Fruit fly (Drosophila melanogaster): ENCODE results near the gene deltaCOP.

deltaCOP gene

DNA sequence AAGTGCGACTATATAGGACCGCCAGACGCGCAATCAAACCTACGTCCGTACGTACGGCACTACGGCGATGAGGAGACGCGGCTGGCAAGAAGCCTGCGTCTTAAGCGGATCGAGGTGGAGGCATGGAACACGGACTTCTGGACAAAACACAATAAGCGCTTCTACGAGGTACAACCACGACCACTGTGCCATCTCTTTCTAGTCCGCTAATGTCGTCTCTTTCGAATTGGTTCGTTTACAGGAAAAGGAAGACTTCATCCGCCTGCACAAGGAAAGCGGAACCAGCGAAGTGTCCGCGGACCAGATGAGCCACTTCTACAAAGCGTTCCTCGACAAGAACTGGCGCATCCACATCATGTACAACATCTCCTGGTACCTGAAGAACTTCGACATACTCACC lies 19.2 kb upstream of the deltaCOP start:
- no peak for TF ChIP-seq gl (tag; optimal IDR thresholded peaks at IDR 0.05)
- no peak for TF ChIP-seq CG32121 (GFP tag; IDR thresholded peaks at IDR 0.05)
- no peak for TF ChIP-seq CG15710 (tag; optimal IDR thresholded peaks at IDR 0.05)
- no peak for TF ChIP-seq Snoo (tag; optimal IDR thresholded peaks at IDR 0.05)
- TF ChIP-seq fd96Ca (GFP tag; IDR thresholded peaks at IDR 0.05) = no peak
- TF ChIP-seq rn (GFP tag; IDR thresholded peaks at IDR 0.05) = no peak
- TF ChIP-seq CG12605 (GFP tag; IDR thresholded peaks at IDR 0.05) = no peak
- TF ChIP-seq CG14655 (GFP tag; optimal IDR thresholded peaks at IDR 0.05) = no peak
- TF ChIP-seq CG9948 (tag; optimal IDR thresholded peaks at IDR 0.05) = no peak
- no peak for TF ChIP-seq Pif1B (GFP tag; optimal IDR thresholded peaks at IDR 0.05)
- TF ChIP-seq Pif1A (GFP tag; optimal IDR thresholded peaks at IDR 0.05) = no peak
- no peak for TF ChIP-seq CG34367 (tag; optimal IDR thresholded peaks at IDR 0.05)
- TF ChIP-seq CG8159 (tag; optimal IDR thresholded peaks at IDR 0.05) = no peak

DNA sequence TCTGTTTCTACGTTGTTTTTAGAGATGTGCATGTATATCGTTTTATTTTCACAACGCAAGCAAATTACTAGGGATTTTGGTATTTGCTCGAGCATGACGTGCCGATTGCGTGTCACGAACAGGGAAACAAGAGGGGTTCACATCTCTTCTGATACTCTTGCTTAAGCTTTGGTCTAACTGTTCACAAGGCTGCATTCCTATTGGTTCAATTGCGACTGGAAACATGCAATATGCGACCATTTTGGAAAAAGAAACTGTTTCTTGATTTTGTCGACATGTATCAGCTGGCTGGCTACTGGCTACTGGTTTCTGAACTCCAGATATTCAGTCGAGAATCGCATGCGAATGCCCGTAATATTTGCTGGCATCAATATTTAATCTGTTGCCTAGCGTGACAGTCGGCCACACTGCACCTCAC lies 18.6 kb upstream of the deltaCOP start, which contains the start of gene Coa8:
Coa8 (plus strand) TSS at position 144 of the 418 bp plus-strand sequence.
- TF ChIP-seq D1 (tag; optimal IDR thresholded peaks at IDR 0.05) = no peak
- no peak for TF ChIP-seq rn (GFP tag; IDR thresholded peaks at IDR 0.05)
- TF ChIP-seq gl (tag; optimal IDR thresholded peaks at IDR 0.05) = no peak
- TF ChIP-seq Pif1B (GFP tag; optimal IDR thresholded peaks at IDR 0.05) = no peak
- TF ChIP-seq CG34367 (tag; optimal IDR thresholded peaks at IDR 0.05) = peak; percentile 32
- no peak; the same call in 1 of the 2 replicates for TF ChIP-seq CG32121 (GFP tag; IDR thresholded peaks at IDR 0.05)
- TF ChIP-seq CG8301 (tag; optimal IDR thresholded peaks at IDR 0.05) = no peak
- TF ChIP-seq EcR (GFP tag; optimal IDR thresholded peaks at IDR 0.05) = no peak
- peak; percentile 67; the same call in 2 of the 3 replicates for TF ChIP-seq CG4496 (GFP tag; IDR thresholded peaks at IDR 0.05)
- TF ChIP-seq CG15710 (tag; optimal IDR thresholded peaks at IDR 0.05) = peak; percentile 35
- TF ChIP-seq CG9948 (tag; optimal IDR thresholded peaks at IDR 0.05) = no peak
- peak; percentile 35 for TF ChIP-seq CG8159 (tag; optimal IDR thresholded peaks at IDR 0.05)
- TF ChIP-seq Pif1A (GFP tag; optimal IDR thresholded peaks at IDR 0.05) = no peak
- no peak for TF ChIP-seq CG10348 (GFP tag; IDR thresholded peaks at IDR 0.05)
- peak; percentile 12 for TF ChIP-seq Snoo (tag; optimal IDR thresholded peaks at IDR 0.05)
- TF ChIP-seq CG13204 (GFP tag; optimal IDR thresholded peaks at IDR 0.05) = no peak
- TF ChIP-seq fd96Ca (GFP tag; IDR thresholded peaks at IDR 0.05) = peak; percentile 51; the same call in 2 of the 3 replicates
- no peak for TF ChIP-seq CG14655 (GFP tag; optimal IDR thresholded peaks at IDR 0.05)
- TF ChIP-seq CG12605 (GFP tag; IDR thresholded peaks at IDR 0.05) = 0 out of 2 replicates have a peak, but pooled peaks have one; percentile 13
- no peak for TF ChIP-seq CG17806 (tag; optimal IDR thresholded peaks at IDR 0.05)
- peak; percentile 35 for TF ChIP-seq Ets98B (GFP tag; IDR thresholded peaks at IDR 0.05)

DNA sequence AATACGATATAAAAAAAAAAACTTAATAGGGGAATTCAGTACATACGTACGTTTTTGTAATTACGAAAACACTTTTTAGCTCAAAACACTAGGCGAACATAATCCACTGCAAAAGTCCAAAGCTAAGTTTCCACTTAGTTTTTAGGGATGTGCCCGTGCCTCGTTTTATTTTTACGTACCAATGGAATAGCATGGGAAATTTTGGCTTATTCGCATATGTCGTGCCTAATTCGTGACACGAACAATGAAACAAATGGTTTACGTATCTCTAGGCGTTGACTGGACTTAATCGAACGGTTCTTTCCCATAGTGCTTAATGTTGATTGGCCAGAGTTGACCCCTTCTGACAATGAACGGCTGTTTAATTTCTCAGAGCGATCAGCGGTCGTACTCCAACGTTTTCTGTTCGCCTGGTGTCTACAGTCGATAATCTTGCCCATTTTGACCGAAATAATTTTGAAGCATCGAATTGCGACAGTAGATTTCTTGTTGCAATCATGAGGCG lies 18.1 kb upstream of the deltaCOP start, which contains the start of gene CG14818:
CG14818 (minus strand) TSS at position 169 of the 505 bp plus-strand sequence.
- TF ChIP-seq gl (tag; optimal IDR thresholded peaks at IDR 0.05) = no peak
- peak; percentile 17; the same call in 1 of the 2 replicates for TF ChIP-seq Ets98B (GFP tag; IDR thresholded peaks at IDR 0.05)
- no peak for TF ChIP-seq CG14655 (GFP tag; optimal IDR thresholded peaks at IDR 0.05)
- peak; percentile 71 for TF ChIP-seq fd96Ca (GFP tag; IDR thresholded peaks at IDR 0.05)
- TF ChIP-seq Snoo (tag; optimal IDR thresholded peaks at IDR 0.05) = peak; percentile 49
- peak; percentile 33 for TF ChIP-seq CG17806 (tag; optimal IDR thresholded peaks at IDR 0.05)
- TF ChIP-seq CG8301 (tag; optimal IDR thresholded peaks at IDR 0.05) = peak; percentile 43
- TF ChIP-seq CG8159 (tag; optimal IDR thresholded peaks at IDR 0.05) = peak; percentile 39
- peak; percentile 44; the same call in 1 of the 3 replicates for TF ChIP-seq CG4496 (GFP tag; IDR thresholded peaks at IDR 0.05)
- TF ChIP-seq CG34367 (tag; optimal IDR thresholded peaks at IDR 0.05) = peak; percentile 36
- TF ChIP-seq Pif1B (GFP tag; optimal IDR thresholded peaks at IDR 0.05) = no peak
- TF ChIP-seq CG12605 (GFP tag; IDR thresholded peaks at IDR 0.05) = 0 out of 2 replicates have a peak, but pooled peaks have one; percentile 24
- TF ChIP-seq CG15710 (tag; optimal IDR thresholded peaks at IDR 0.05) = peak; percentile 46
- TF ChIP-seq rn (GFP tag; IDR thresholded peaks at IDR 0.05) = peak; percentile 38; the same call in 1 of the 2 replicates
- TF ChIP-seq CG9948 (tag; optimal IDR thresholded peaks at IDR 0.05) = peak; percentile 30

DNA sequence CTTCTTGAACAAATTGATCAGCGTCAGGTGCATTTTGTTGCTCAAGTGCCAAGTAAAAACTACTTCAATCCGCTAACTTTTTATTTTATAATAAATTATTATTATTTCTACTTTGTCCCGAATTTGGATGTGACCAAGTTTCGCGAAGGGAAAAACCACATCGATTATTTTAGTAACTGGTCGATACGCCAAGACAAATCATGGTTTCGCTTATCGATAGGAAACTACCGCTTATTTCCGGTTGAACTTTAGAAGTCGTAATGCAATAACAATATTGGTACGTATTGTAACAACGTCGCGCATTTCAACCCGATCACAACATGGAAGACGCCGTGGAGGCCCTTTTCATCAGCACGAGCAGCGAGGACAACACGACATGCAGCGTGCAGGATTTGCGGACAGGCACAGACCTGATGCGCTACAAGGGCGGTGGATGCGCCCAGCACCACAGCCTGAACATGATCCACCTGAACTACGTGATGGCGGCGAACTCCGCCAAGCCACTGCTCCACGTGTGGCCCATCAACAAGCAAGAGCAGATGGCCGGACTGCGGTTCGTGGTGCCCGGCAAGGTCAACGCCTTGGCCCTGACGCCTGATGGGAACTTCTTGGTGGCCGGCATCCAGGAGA lies 15.6 kb upstream of the deltaCOP start, which contains the start of the genes CG14817 and CG14805:
CG14817 (minus strand) TSS at position 164 of the 630 bp plus-strand sequence.
CG14805 (plus strand) TSS at position 211 of the 630 bp plus-strand sequence.
- TF ChIP-seq CG14655 (GFP tag; optimal IDR thresholded peaks at IDR 0.05) (no peak), CG8301 (tag; optimal IDR thresholded peaks at IDR 0.05) (no peak), CG13204 (GFP tag; optimal IDR thresholded peaks at IDR 0.05) (no peak), CG34367 (tag; optimal IDR thresholded peaks at IDR 0.05) (peak; percentile 58), Pif1B (GFP tag; optimal IDR thresholded peaks at IDR 0.05) (no peak), fd96Ca (GFP tag; IDR thresholded peaks at IDR 0.05) (no peak), CG9948 (tag; optimal IDR thresholded peaks at IDR 0.05) (no peak), CG4496 (GFP tag; IDR thresholded peaks at IDR 0.05) (peak; percentile 76), Ets98B (GFP tag; IDR thresholded peaks at IDR 0.05) (peak; percentile 8; the same call in 1 of the 2 replicates), Pif1A (GFP tag; optimal IDR thresholded peaks at IDR 0.05) (no peak), EcR (GFP tag; optimal IDR thresholded peaks at IDR 0.05) (peak; percentile 62), CG17806 (tag; optimal IDR thresholded peaks at IDR 0.05) (peak; percentile 4), CG12605 (GFP tag; IDR thresholded peaks at IDR 0.05) (no peak), CG15710 (tag; optimal IDR thresholded peaks at IDR 0.05) (peak; percentile 34), Snoo (tag; optimal IDR thresholded peaks at IDR 0.05) (peak; percentile 82), gl (tag; optimal IDR thresholded peaks at IDR 0.05) (peak; percentile 54)

DNA sequence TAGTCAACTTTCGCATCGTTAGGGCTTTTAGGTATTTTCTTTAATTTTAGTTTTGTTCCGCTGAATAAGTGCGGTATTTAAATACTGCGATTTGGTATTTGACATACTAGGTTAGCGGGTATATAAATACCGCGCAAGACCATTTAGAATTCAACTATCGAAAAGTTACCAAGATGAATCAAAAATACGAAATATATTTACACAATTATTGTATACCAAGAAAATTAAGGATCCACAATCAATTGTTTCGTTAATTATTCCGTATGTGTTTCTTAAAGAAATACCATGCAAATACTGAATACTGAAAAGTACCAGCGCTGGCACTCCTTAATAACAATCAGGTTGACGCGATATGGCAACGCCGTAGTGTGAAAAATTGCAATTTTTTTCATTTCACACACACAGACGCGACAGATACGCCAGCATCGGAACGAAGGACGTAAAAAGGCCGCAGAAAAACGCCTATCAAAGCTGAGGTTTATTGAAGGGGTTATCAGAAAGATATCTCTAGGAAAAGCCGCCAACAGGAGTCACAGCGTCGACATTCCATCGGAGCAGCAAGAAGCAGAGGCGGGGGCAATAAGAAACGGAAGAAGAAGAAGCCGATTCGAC lies 12.0 kb upstream of the deltaCOP start, which contains the start of the genes Pgam5 and Vps26:
Pgam5 (minus strand) TSS at position 51 of the 612 bp plus-strand sequence.
Vps26 (plus strand) TSS at position 339 of the 612 bp plus-strand sequence.
- no peak for TF ChIP-seq gl (tag; optimal IDR thresholded peaks at IDR 0.05)
- no peak for TF ChIP-seq CG14655 (GFP tag; optimal IDR thresholded peaks at IDR 0.05)
